Fruit fly (Drosophila melanogaster) whole organism, pupa: ENCODE results near the gene CG31086.

Experiments used
- CG10348 ChIP-seq: fragments of 200-800 bp; sonication (Bioruptor generic); IDR thresholded peaks from 2 replicates; pipeline ENCODE4 v1.3.6; 2022; ENCODE audit warnings: missing biosample characterization, missing genetic modification characterization
- CG12605 ChIP-seq: fragments of 200-800 bp; sonication (Bioruptor generic); IDR thresholded peaks from 2 replicates; pipeline ENCODE4 v1.3.6; 2022; ENCODE audit warnings: missing biosample characterization, missing genetic modification characterization
- CG13204 ChIP-seq: fragments of 200-800 bp; sonication (Bioruptor generic); optimal IDR thresholded peaks from 2 replicates; lab custom pipeline; 2018; ENCODE audit warnings: missing biosample characterization, mild to moderate bottlenecking, missing genetic modification characterization, moderate library complexity
- CG14655 ChIP-seq: fragments of 200-800 bp; sonication (Bioruptor generic); optimal IDR thresholded peaks from 3 replicates; lab custom pipeline; 2017; ENCODE audit warnings: mild to moderate bottlenecking, missing biosample characterization, missing genetic modification reagents, missing genetic modification characterization
- CG15710 ChIP-seq: fragments of 200-800 bp; sonication (Bioruptor generic); optimal IDR thresholded peaks from 2 replicates; lab custom pipeline; 2018; ENCODE audit warnings: missing biosample characterization, mild to moderate bottlenecking, missing genetic modification characterization, moderate library complexity
- CG17806 ChIP-seq: fragments of 200-800 bp; sonication (Bioruptor generic); optimal IDR thresholded peaks from 2 replicates; lab custom pipeline; 2018; ENCODE audit warnings: missing biosample characterization, mild to moderate bottlenecking, missing genetic modification characterization, moderate library complexity
- CG32121 ChIP-seq: fragments of 200-800 bp; sonication (Bioruptor generic); IDR thresholded peaks from 2 replicates; pipeline ENCODE4 v1.3.6; 2022; ENCODE audit warnings: missing biosample characterization, missing genetic modification characterization
- CG34367 ChIP-seq: fragments of 200-800 bp; sonication (Bioruptor generic); optimal IDR thresholded peaks from 2 replicates; lab custom pipeline; 2018; ENCODE audit warnings: missing biosample characterization, mild to moderate bottlenecking, missing genetic modification characterization
- CG4496 ChIP-seq: fragments of 200-800 bp; sonication (Bioruptor generic); IDR thresholded peaks from 3 replicates; pipeline ENCODE4 v1.3.6; 2022; ENCODE audit warnings: missing biosample characterization, missing genetic modification characterization
- CG8159 ChIP-seq: fragments of 200-800 bp; sonication (Bioruptor generic); optimal IDR thresholded peaks from 3 replicates; lab custom pipeline; 2018; ENCODE audit warnings: missing biosample characterization, mild to moderate bottlenecking, missing genetic modification characterization, moderate library complexity
- CG8301 ChIP-seq: fragments of 200-800 bp; sonication (Bioruptor generic); optimal IDR thresholded peaks from 2 replicates; lab custom pipeline; 2018; ENCODE audit warnings: missing biosample characterization, mild to moderate bottlenecking, missing genetic modification characterization
- CG9948 ChIP-seq: fragments of 200-800 bp; sonication (Bioruptor generic); optimal IDR thresholded peaks from 2 replicates; lab custom pipeline; 2018; ENCODE audit warnings: missing biosample characterization, mild to moderate bottlenecking, missing genetic modification characterization, moderate library complexity
- D1 ChIP-seq: fragments of 200-800 bp; sonication (Bioruptor generic); optimal IDR thresholded peaks from 2 replicates; lab custom pipeline; 2018; ENCODE audit warnings: missing biosample characterization, mild to moderate bottlenecking, missing genetic modification characterization, moderate library complexity
- EcR ChIP-seq: fragments of 200-800 bp; sonication (Bioruptor generic); optimal IDR thresholded peaks from 3 replicates; lab custom pipeline; 2019; ENCODE audit warnings: missing biosample characterization, missing genetic modification characterization, mild to moderate bottlenecking, moderate library complexity, missing genetic modification reagents
- Ets98B ChIP-seq: fragments of 200-800 bp; sonication (Bioruptor generic); IDR thresholded peaks from 2 replicates; pipeline ENCODE4 v1.3.6; 2022; ENCODE audit warnings: missing biosample characterization, missing genetic modification characterization
- Pif1A ChIP-seq: fragments of 200-800 bp; sonication (Bioruptor generic); optimal IDR thresholded peaks from 3 replicates; lab custom pipeline; 2016; ENCODE audit warnings: missing biosample characterization, missing genetic modification characterization
- Pif1B ChIP-seq: fragments of 200-800 bp; sonication (Bioruptor generic); optimal IDR thresholded peaks from 3 replicates; lab custom pipeline; 2016; ENCODE audit warnings: missing biosample characterization, missing genetic modification characterization
- Snoo ChIP-seq: fragments of 200-800 bp; sonication (Bioruptor generic); optimal IDR thresholded peaks from 3 replicates; lab custom pipeline; 2017; ENCODE audit warnings: missing biosample characterization, mild to moderate bottlenecking, missing genetic modification characterization, inconsistent platforms
- fd96Ca ChIP-seq: fragments of 200-800 bp; sonication (Bioruptor generic); IDR thresholded peaks from 3 replicates; pipeline ENCODE4 v1.3.6; 2022; ENCODE audit warnings: missing biosample characterization, missing genetic modification characterization
- gl ChIP-seq: fragments of 200-800 bp; sonication (Bioruptor generic); optimal IDR thresholded peaks from 2 replicates; lab custom pipeline; 2018; ENCODE audit warnings: missing biosample characterization, mild to moderate bottlenecking, missing genetic modification characterization
- rn ChIP-seq: fragments of 200-800 bp; sonication (Bioruptor generic); IDR thresholded peaks from 2 replicates; pipeline ENCODE4 v1.3.6; 2022; ENCODE audit warnings: missing biosample characterization, missing genetic modification characterization

Gene CG31086

dm6 chr3R:26189877-26190276, 4.8 kb downstream of the CG31086 start, which contains the start of gene CG34130:
Gene CG34130 (minus strand): TSS chr3R:26189977.
- TF ChIP-seq CG9948 (tag; lab: Kevin White, UChicago) = no peak
- TF ChIP-seq CG8301 (tag; lab: Kevin White, UChicago) = no peak
- TF ChIP-seq CG32121 (GFP tag; lab: Robert Waterston, UW) = no peak
- no peak for TF ChIP-seq Ets98B (GFP tag; lab: Robert Waterston, UW)
- TF ChIP-seq fd96Ca (GFP tag; lab: Robert Waterston, UW) = no peak
- no peak for TF ChIP-seq CG8159 (tag; lab: Kevin White, UChicago)
- TF ChIP-seq, all 21 proteins: peak for 0

dm6 chr3R:26191105-26191504, 6.1 kb downstream of the CG31086 start, which contains the start of gene CG34129:
Gene CG34129 (minus strand): TSS chr3R:26191205.
- TF ChIP-seq CG14655 (GFP tag; lab: Kevin White, UChicago) = no peak
- no peak for TF ChIP-seq fd96Ca (GFP tag; lab: Robert Waterston, UW)
- TF ChIP-seq CG8159 (tag; lab: Kevin White, UChicago) = no peak
- TF ChIP-seq rn (GFP tag; lab: Robert Waterston, UW) = no peak
- no peak for TF ChIP-seq Snoo (tag; lab: Kevin White, UChicago)
- TF ChIP-seq CG8301 (tag; lab: Kevin White, UChicago) = no peak
- no peak for TF ChIP-seq CG17806 (tag; lab: Kevin White, UChicago)
- no peak for TF ChIP-seq CG9948 (tag; lab: Kevin White, UChicago)
- TF ChIP-seq CG4496 (GFP tag; lab: Robert Waterston, UW) = no peak
- no peak for TF ChIP-seq CG10348 (GFP tag; lab: Robert Waterston, UW)
- no peak for TF ChIP-seq EcR (GFP tag; lab: Kevin White, UChicago)

dm6 chr3R:26192270-26192669, 7.2 kb downstream of the CG31086 start:
- TF ChIP-seq CG4496 (GFP tag; lab: Robert Waterston, UW) (peak; percentile 51; the same call in 1 of the 3 replicates), CG8159 (tag; lab: Kevin White, UChicago) (no peak), Pif1A (no peak), Snoo (tag; lab: Kevin White, UChicago) (peak; percentile 28), CG17806 (tag; lab: Kevin White, UChicago) (no peak), gl (no peak), CG34367 (tag; lab: Kevin White, UChicago) (no peak), CG12605 (GFP tag; lab: Robert Waterston, UW) (no peak), Pif1B (GFP tag; lab: Kevin White, UChicago) (no peak), CG13204 (GFP tag; lab: Kevin White, UChicago) (no peak), CG14655 (GFP tag; lab: Kevin White, UChicago) (no peak), fd96Ca (GFP tag; lab: Robert Waterston, UW) (no peak), CG15710 (tag; lab: Kevin White, UChicago) (no peak), CG10348 (GFP tag; lab: Robert Waterston, UW) (no peak), EcR (GFP tag; lab: Kevin White, UChicago) (no peak), D1 (tag; lab: Kevin White, UChicago) (no peak)

- TF ChIP-seq Ets98B (GFP tag; lab: Robert Waterston, UW) (no peak), CG12605 (GFP tag; lab: Robert Waterston, UW) (no peak), CG14655 (GFP tag; lab: Kevin White, UChicago) (no peak), CG10348 (GFP tag; lab: Robert Waterston, UW) (no peak), CG15710 (tag; lab: Kevin White, UChicago) (no peak), Pif1B (GFP tag; lab: Kevin White, UChicago) (no peak), CG13204 (GFP tag; lab: Kevin White, UChicago) (no peak), D1 (tag; lab: Kevin White, UChicago) (no peak), CG34367 (tag; lab: Kevin White, UChicago) (no peak), CG4496 (GFP tag; lab: Robert Waterston, UW) (no peak), EcR (GFP tag; lab: Kevin White, UChicago) (no peak)
These were observed 9.9 kb downstream of the CG31086 start for dm6 chr3R:26194933-26195452.

dm6 chr3R:26212935-26213334, 27.9 kb downstream of the CG31086 start:
- TF ChIP-seq CG8159 (tag; lab: Kevin White, UChicago) = no peak
- no peak for TF ChIP-seq CG14655 (GFP tag; lab: Kevin White, UChicago)
- TF ChIP-seq Pif1B (GFP tag; lab: Kevin White, UChicago) = no peak
- no peak for TF ChIP-seq Snoo (tag; lab: Kevin White, UChicago)
- no peak for TF ChIP-seq fd96Ca (GFP tag; lab: Robert Waterston, UW)
- TF ChIP-seq rn (GFP tag; lab: Robert Waterston, UW) = no peak
- no peak for TF ChIP-seq CG34367 (tag; lab: Kevin White, UChicago)
- TF ChIP-seq CG13204 (GFP tag; lab: Kevin White, UChicago) = no peak
- no peak for TF ChIP-seq Pif1A
- TF ChIP-seq D1 (tag; lab: Kevin White, UChicago) = no peak
- TF ChIP-seq EcR (GFP tag; lab: Kevin White, UChicago) = no peak
- TF ChIP-seq Ets98B (GFP tag; lab: Robert Waterston, UW) = no peak
- TF ChIP-seq CG17806 (tag; lab: Kevin White, UChicago) = no peak
- no peak for TF ChIP-seq CG9948 (tag; lab: Kevin White, UChicago)
- TF ChIP-seq CG32121 (GFP tag; lab: Robert Waterston, UW) = no peak
- no peak for TF ChIP-seq CG4496 (GFP tag; lab: Robert Waterston, UW)
- no peak for TF ChIP-seq gl

- 0 out of 3 replicates have a peak, but pooled peaks have one; percentile 23 for TF ChIP-seq CG4496 (GFP tag; lab: Robert Waterston, UW)
- no peak for TF ChIP-seq rn (GFP tag; lab: Robert Waterston, UW)
- TF ChIP-seq gl = no peak
- 0 out of 3 replicates have a peak, but pooled peaks have one; percentile 26 for TF ChIP-seq fd96Ca (GFP tag; lab: Robert Waterston, UW)
- no peak for TF ChIP-seq EcR (GFP tag; lab: Kevin White, UChicago)
- peak; percentile 29 for TF ChIP-seq CG14655 (GFP tag; lab: Kevin White, UChicago)
- no peak for TF ChIP-seq CG9948 (tag; lab: Kevin White, UChicago)
These were observed 29.2 kb downstream of the CG31086 start for dm6 chr3R:26214301-26214700.
